Worm (Caenorhabditis elegans) whole organism, late embryonic: ENCODE results near the gene sre-26.

ENCODE experiments used
- ama-1 ChIP-seq: fragments of 150-350 bp; optimal IDR thresholded peaks from 2 replicates; lab custom pipeline; 2014
- ztf-16 ChIP-seq: sonication (generic microtip); optimal IDR thresholded peaks from 2 replicates; lab custom pipeline; 2017; ENCODE audit warnings: missing genetic modification characterization, missing compliant biosample characterization

- TF ChIP-seq ztf-16 (no peak), ama-1 (no peak)
These were observed 40.4 kb upstream of the sre-26 start, which contains the start of gene tag-280 for ce11 chrII:12460602-12461453.
